Fruit fly (Drosophila melanogaster) whole organism, embryonic: Measurements from ENCODE around the gene Syt1.
A peak's percentile ranks its signal among the peaks of the same experiment; 100 is the strongest.

ENCODE experiments used
- Bteb2 ChIP-seq: fragments of 200-800 bp; sonication (Bioruptor generic); optimal IDR thresholded peaks from 2 replicates; lab custom pipeline; 2016; ENCODE audit warnings: missing biosample characterization, missing genetic modification characterization
- CG10274 ChIP-seq: fragments of 200-800 bp; sonication (Bioruptor generic); optimal IDR thresholded peaks from 3 replicates; lab custom pipeline; 2017; ENCODE audit warnings: missing biosample characterization, mild to moderate bottlenecking, missing genetic modification characterization
- CG10462 ChIP-seq: fragments of 200-800 bp; sonication (Bioruptor generic); optimal IDR thresholded peaks from 2 replicates; lab custom pipeline; 2016; ENCODE audit warnings: missing biosample characterization, missing genetic modification characterization
- CG11456 ChIP-seq: fragments of 200-800 bp; sonication (Bioruptor generic); IDR thresholded peaks from 3 replicates; pipeline ENCODE4 v1.3.6; 2022; ENCODE audit warnings: missing biosample characterization, missing genetic modification characterization
- CG14860 ChIP-seq: fragments of 200-800 bp; sonication (Bioruptor generic); IDR thresholded peaks from 3 replicates; pipeline ENCODE4 v1.3.6; 2022; ENCODE audit warnings: missing biosample characterization, missing genetic modification characterization; ENCODE audit not compliant: partially characterized antibody
- CG15011 ChIP-seq: fragments of 200-800 bp; sonication (Bioruptor generic); optimal IDR thresholded peaks from 3 replicates; lab custom pipeline; 2018; ENCODE audit warnings: missing biosample characterization, mild to moderate bottlenecking, missing genetic modification characterization
- CG15269 ChIP-seq: fragments of 200-800 bp; sonication (Bioruptor generic); optimal IDR thresholded peaks from 2 replicates; lab custom pipeline; 2018; ENCODE audit warnings: missing biosample characterization, mild to moderate bottlenecking, missing genetic modification characterization, moderate library complexity
- CG16863 ChIP-seq: fragments of 200-800 bp; sonication (Bioruptor generic); optimal IDR thresholded peaks from 3 replicates; lab custom pipeline; 2016; ENCODE audit warnings: missing biosample characterization, missing genetic modification characterization
- CG18011 ChIP-seq: fragments of 200-800 bp; sonication (Bioruptor generic); optimal IDR thresholded peaks from 2 replicates; lab custom pipeline; 2017; ENCODE audit warnings: missing biosample characterization, missing genetic modification characterization, mild to moderate bottlenecking, moderate library complexity, missing genotype
- CG2889 ChIP-seq: fragments of 200-800 bp; sonication (Bioruptor generic); IDR thresholded peaks from 3 replicates; pipeline ENCODE4 v1.3.6; 2022; ENCODE audit warnings: missing biosample characterization, missing genetic modification characterization
- CG3065 ChIP-seq: fragments of 200-800 bp; sonication (Bioruptor generic); optimal IDR thresholded peaks from 2 replicates; lab custom pipeline; 2016; ENCODE audit warnings: missing biosample characterization, missing genetic modification characterization
- CG5953 ChIP-seq: fragments of 200-800 bp; sonication (Bioruptor generic); IDR thresholded peaks from 2 replicates; pipeline ENCODE4 v1.3.6; 2022; ENCODE audit warnings: missing biosample characterization, missing genetic modification characterization
- CG6272 ChIP-seq: fragments of 200-800 bp; sonication (Bioruptor generic); IDR thresholded peaks from 2 replicates; pipeline ENCODE4 v1.3.6; 2022; ENCODE audit warnings: missing biosample characterization, missing genetic modification characterization
- CG7372 ChIP-seq: fragments of 200-800 bp; sonication (Bioruptor generic); IDR thresholded peaks from 2 replicates; pipeline ENCODE4 v1.3.6; 2022; ENCODE audit warnings: missing biosample characterization, missing genetic modification characterization
- CG8290 ChIP-seq, 3 experiments: fragments of 200-800 bp; sonication (Bioruptor generic); optimal IDR thresholded peaks; 2 replicates each; lab custom pipeline; 2016 to 2019; ENCODE audit warnings: missing biosample characterization in 3 of 3, missing genetic modification characterization in 3 of 3, mild to moderate bottlenecking in 2 of 3, moderate library complexity in 1 of 3
- Drgx ChIP-seq: fragments of 200-800 bp; sonication (Bioruptor generic); IDR thresholded peaks from 2 replicates; pipeline ENCODE4 v1.3.6; 2022; ENCODE audit warnings: missing biosample characterization, missing genetic modification characterization
- Elba2 ChIP-seq: fragments of 200-800 bp; sonication (Bioruptor generic); optimal IDR thresholded peaks from 3 replicates; lab custom pipeline; 2016; ENCODE audit warnings: missing biosample characterization, missing genetic modification characterization
- Hmx ChIP-seq: fragments of 200-800 bp; sonication (Bioruptor generic); optimal IDR thresholded peaks from 2 replicates; lab custom pipeline; 2016; ENCODE audit warnings: missing biosample characterization, missing genetic modification characterization
- Neu2 ChIP-seq: fragments of 200-800 bp; sonication (Bioruptor generic); optimal IDR thresholded peaks from 3 replicates; lab custom pipeline; 2016; ENCODE audit warnings: missing biosample characterization, missing genetic modification characterization, borderline replicate concordance
- Ptx1 ChIP-seq: fragments of 200-800 bp; sonication (Bioruptor generic); IDR thresholded peaks from 2 replicates; pipeline ENCODE4 v1.3.6; 2022; ENCODE audit warnings: missing biosample characterization, missing genetic modification characterization
- Rfx ChIP-seq: fragments of 200-800 bp; sonication (Bioruptor generic); IDR thresholded peaks from 2 replicates; pipeline ENCODE4 v1.3.6; 2022; ENCODE audit warnings: missing biosample characterization, missing genetic modification characterization
- Sox100B ChIP-seq: fragments of 200-800 bp; sonication (Bioruptor generic); optimal IDR thresholded peaks from 3 replicates; lab custom pipeline; 2018; ENCODE audit warnings: missing biosample characterization, mild to moderate bottlenecking, missing genetic modification characterization
- Stat92E ChIP-seq, 3 experiments: fragments of >200 bp in 2 of 3; fragments of 200-800 bp in 1 of 3; sonication (Bioruptor generic) in 1 of 3; optimal IDR thresholded peaks; 2 replicates each; lab custom pipeline; 2017 to 2019; ENCODE audit warnings: missing biosample characterization in 3 of 3, missing genetic modification characterization in 3 of 3, mild to moderate bottlenecking in 1 of 3, moderate library complexity in 1 of 3
- TFAM ChIP-seq: fragments of 200-800 bp; sonication (Bioruptor generic); optimal IDR thresholded peaks from 2 replicates; lab custom pipeline; 2017; ENCODE audit warnings: missing biosample characterization, missing genetic modification characterization, inconsistent platforms
- YL-1 ChIP-seq: fragments of 200-800 bp; sonication (Bioruptor generic); optimal IDR thresholded peaks from 3 replicates; lab custom pipeline; 2017; ENCODE audit warnings: missing biosample characterization, mild to moderate bottlenecking, missing genetic modification characterization
- aop ChIP-seq: fragments of 200-800 bp; sonication (Bioruptor generic); IDR thresholded peaks from 2 replicates; pipeline ENCODE4 v1.3.6; 2022; ENCODE audit warnings: missing biosample characterization, missing genetic modification characterization
- bab2 ChIP-seq: fragments of 200-800 bp; sonication (Bioruptor generic); optimal IDR thresholded peaks from 2 replicates; lab custom pipeline; 2016; ENCODE audit warnings: missing biosample characterization, missing genetic modification characterization
- cg ChIP-seq: fragments of 200-800 bp; sonication (Bioruptor generic); optimal IDR thresholded peaks from 3 replicates; lab custom pipeline; 2019; ENCODE audit warnings: missing biosample characterization, mild to moderate bottlenecking, missing genetic modification characterization, moderate library complexity
- chif ChIP-seq, 2 experiments: fragments of 200-800 bp; sonication (Bioruptor generic); optimal IDR thresholded peaks; 3 replicates each; lab custom pipeline; 2016; ENCODE audit warnings: missing biosample characterization in 2 of 2, missing genetic modification characterization in 2 of 2
- corto ChIP-seq: fragments of 200-800 bp; sonication (Bioruptor generic); optimal IDR thresholded peaks from 2 replicates; lab custom pipeline; 2016; ENCODE audit warnings: missing biosample characterization, mild to moderate bottlenecking, missing genetic modification characterization, moderate library complexity
- dysf ChIP-seq: fragments of 200-800 bp; sonication (Bioruptor generic); IDR thresholded peaks from 3 replicates; pipeline ENCODE4 v1.3.6; 2022; ENCODE audit warnings: missing biosample characterization, missing genetic modification characterization
- emc ChIP-seq: fragments of 200-800 bp; sonication (Bioruptor generic); optimal IDR thresholded peaks from 2 replicates; lab custom pipeline; 2016; ENCODE audit warnings: missing biosample characterization, missing genetic modification characterization
- gcm ChIP-seq: fragments of 200-800 bp; sonication (Bioruptor generic); optimal IDR thresholded peaks from 2 replicates; lab custom pipeline; 2019; ENCODE audit warnings: missing biosample characterization, mild to moderate bottlenecking, missing genetic modification characterization, moderate library complexity
- gfzf ChIP-seq: fragments of 200-800 bp; sonication (Bioruptor generic); optimal IDR thresholded peaks from 2 replicates; lab custom pipeline; 2016; ENCODE audit warnings: missing biosample characterization, mild to moderate bottlenecking, missing genetic modification characterization, moderate library complexity
- gt ChIP-seq: fragments of 200-800 bp; sonication (Bioruptor generic); IDR thresholded peaks from 2 replicates; pipeline ENCODE4 v1.3.6; 2022; ENCODE audit warnings: missing biosample characterization, missing genetic modification characterization
- h ChIP-seq: fragments of >200 bp; optimal IDR thresholded peaks from 2 replicates; lab custom pipeline; 2017
- lov ChIP-seq, 2 experiments: fragments of 200-800 bp in 1 of 2; fragments of >200 bp in 1 of 2; sonication (Bioruptor generic) in 1 of 2; IDR thresholded peaks in 1 of 2; optimal IDR thresholded peaks in 1 of 2; 2 replicates in 1 of 2; 3 replicates in 1 of 2; pipeline versions ENCODE4 v1.3.6 to Lab custom; 2017 to 2022; ENCODE audit warnings: missing biosample characterization in 1 of 2, missing genetic modification characterization in 1 of 2
- nmo ChIP-seq: fragments of 200-800 bp; sonication (Bioruptor generic); optimal IDR thresholded peaks from 2 replicates; lab custom pipeline; 2018; ENCODE audit warnings: missing biosample characterization, mild to moderate bottlenecking, missing genetic modification characterization, moderate library complexity
- onecut ChIP-seq: fragments of 200-800 bp; sonication (Bioruptor generic); IDR thresholded peaks from 2 replicates; pipeline ENCODE4 v1.3.6; 2022; ENCODE audit warnings: missing biosample characterization, missing genetic modification characterization
- psq ChIP-seq: fragments of 200-800 bp; sonication (Bioruptor generic); optimal IDR thresholded peaks from 2 replicates; lab custom pipeline; 2017; ENCODE audit warnings: missing biosample characterization, missing genetic modification characterization
- pum ChIP-seq: fragments of 200-800 bp; sonication (Bioruptor generic); optimal IDR thresholded peaks from 2 replicates; lab custom pipeline; 2016; ENCODE audit warnings: missing biosample characterization, missing genetic modification characterization
- sens-2 ChIP-seq: fragments of 200-800 bp; sonication (Bioruptor generic); IDR thresholded peaks from 2 replicates; pipeline ENCODE4 v1.3.6; 2022; ENCODE audit warnings: missing biosample characterization, missing genetic modification characterization
- seq ChIP-seq: fragments of 200-800 bp; sonication (Bioruptor generic); IDR thresholded peaks from 2 replicates; pipeline ENCODE4 v1.3.6; 2022; ENCODE audit warnings: missing biosample characterization, missing genetic modification characterization
- sima ChIP-seq: fragments of 200-800 bp; sonication (Bioruptor generic); optimal IDR thresholded peaks from 2 replicates; lab custom pipeline; 2016; ENCODE audit warnings: missing biosample characterization, missing genetic modification characterization
- sob ChIP-seq: fragments of 200-800 bp; sonication (Bioruptor generic); IDR thresholded peaks from 2 replicates; pipeline ENCODE4 v1.3.6; 2022; ENCODE audit warnings: missing biosample characterization, missing genetic modification characterization
- tin ChIP-seq: fragments of 200-800 bp; sonication (Bioruptor generic); optimal IDR thresholded peaks from 3 replicates; lab custom pipeline; 2016; ENCODE audit warnings: missing biosample characterization, missing genetic modification characterization
- tll ChIP-seq, 2 experiments: fragments of 200-800 bp in 1 of 2; fragments of >200 bp in 1 of 2; sonication (Bioruptor generic) in 1 of 2; optimal IDR thresholded peaks; 2 replicates each; lab custom pipeline; 2017 to 2019; ENCODE audit warnings: missing biosample characterization in 2 of 2, missing genetic modification characterization in 2 of 2, mild to moderate bottlenecking in 1 of 2, moderate library complexity in 1 of 2
- ttk ChIP-seq: fragments of 200-800 bp; sonication (Bioruptor generic); IDR thresholded peaks from 2 replicates; pipeline ENCODE4 v2.1.2; 2022; ENCODE audit warnings: missing biosample characterization, missing genetic modification characterization
- wdn ChIP-seq: fragments of 200-800 bp; sonication (Bioruptor generic); IDR thresholded peaks from 2 replicates; pipeline ENCODE4 v1.3.6; 2022; ENCODE audit warnings: missing biosample characterization, missing genetic modification characterization
- yki ChIP-seq: fragments of >200 bp; optimal IDR thresholded peaks from 3 replicates; lab custom pipeline; 2018

Gene Syt1

DNA sequence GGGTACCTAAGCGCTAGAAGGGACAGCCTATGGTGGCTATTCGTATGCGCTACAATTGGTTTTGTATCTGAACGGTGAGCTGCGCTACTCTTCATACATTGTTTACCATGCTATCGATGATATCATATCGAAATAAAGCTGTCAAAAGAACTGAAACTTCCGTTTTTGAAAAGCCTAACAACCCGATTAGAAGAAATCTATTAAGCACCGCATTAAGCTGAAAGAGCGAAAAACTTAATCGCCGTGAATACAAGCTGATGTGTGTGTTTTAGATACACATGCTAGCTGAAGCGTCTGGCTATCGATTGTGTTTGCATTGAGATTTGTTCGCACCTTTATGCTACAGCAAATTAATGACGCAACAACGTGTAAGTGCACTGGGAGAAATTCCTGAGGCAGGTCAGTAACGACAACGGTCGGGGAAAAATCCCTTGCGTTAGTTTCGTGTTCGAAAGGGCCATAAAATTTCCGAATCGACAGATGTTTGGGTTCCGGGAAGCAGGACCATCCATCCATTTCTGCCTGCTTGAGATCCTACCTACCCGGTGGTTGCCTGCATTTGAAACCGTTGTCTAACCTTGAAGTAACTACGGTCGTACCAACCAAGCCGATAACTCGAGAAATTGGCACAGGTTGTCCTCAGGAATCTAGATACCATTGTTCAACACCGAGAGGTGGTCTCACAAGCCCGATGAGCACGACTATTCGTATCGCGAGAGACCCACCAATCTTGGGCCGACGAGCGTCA, 49.3 kb downstream of the Syt1 start (continued):
- TF ChIP-seq wdn (no peak), CG16863 (GFP tag; lab: Kevin White, UChicago) (peak; percentile 51), h (lab: Kevin White, UChicago) (no peak), CG6272 (GFP tag; lab: Robert Waterston, UW) (peak; percentile 75), CG3065 (GFP tag; lab: Kevin White, UChicago) (peak; percentile 26), CG5953 (no peak), CG18011 (GFP tag; lab: Kevin White, UChicago) (peak; percentile 21), gfzf (no peak), tin (GFP tag; lab: Kevin White, UChicago) (peak; percentile 58), Drgx (GFP tag; lab: Robert Waterston, UW) (no peak), sens-2 (no peak), CG10274 (GFP tag; lab: Kevin White, UChicago) (peak; percentile 99), bab2 (GFP tag; lab: Kevin White, UChicago) (peak; percentile 82), onecut (GFP tag; lab: Robert Waterston, UW) (peak; percentile 70), gcm (GFP tag; lab: Kevin White, UChicago) (peak; percentile 34), aop (GFP tag; lab: Robert Waterston, UW) (no peak), Stat92E (GFP tag; optimal IDR thresholded peaks at IDR 0.05; lab: Kevin White, UChicago) (peak in 1 of 3 experiments; percentile 37), dysf (no peak), sima (GFP tag; lab: Kevin White, UChicago) (no peak), yki (lab: Kevin White, UChicago) (no peak), lov (optimal IDR thresholded peaks at IDR 0.05; lab: Kevin White, UChicago) (no peak), lov (GFP tag; IDR thresholded peaks at IDR 0.05; lab: Robert Waterston, UW) (no peak), gt (GFP tag; lab: Robert Waterston, UW) (no peak), ttk (no peak), Ptx1 (GFP tag; lab: Robert Waterston, UW) (no peak), pum (GFP tag; lab: Kevin White, UChicago) (peak; percentile 79), seq (GFP tag; lab: Robert Waterston, UW) (no peak), corto (GFP tag; lab: Kevin White, UChicago) (no peak), CG8290 (GFP tag; optimal IDR thresholded peaks at IDR 0.05; lab: Kevin White, UChicago) (peak; percentile 32), CG8290 (tag; optimal IDR thresholded peaks at IDR 0.05; lab: Kevin White, UChicago) (peak in 1 of 2 experiments; percentile 94), Sox100B (peak; percentile 81), Rfx (no peak), emc (GFP tag; lab: Kevin White, UChicago) (peak; percentile 62), YL-1 (GFP tag; lab: Kevin White, UChicago) (peak; percentile 51), CG11456 (no peak), CG14860 (GFP tag; lab: Robert Waterston, UW) (no peak), sob (GFP tag; lab: Robert Waterston, UW) (no peak), Neu2 (GFP tag; lab: Kevin White, UChicago) (peak; percentile 0), TFAM (no peak), CG2889 (GFP tag; lab: Robert Waterston, UW) (no peak), CG7372 (GFP tag; lab: Robert Waterston, UW) (no peak), CG15011 (GFP tag; lab: Kevin White, UChicago) (peak; percentile 71), chif (GFP tag; optimal IDR thresholded peaks at IDR 0.05; lab: Kevin White, UChicago) (peak; percentile 17 to 76), Elba2 (GFP tag; lab: Kevin White, UChicago) (no peak), cg (GFP tag; lab: Kevin White, UChicago) (no peak), psq (peak; percentile 33), tll (GFP tag; optimal IDR thresholded peaks at IDR 0.05; lab: Kevin White, UChicago) (peak in 1 of 2 experiments; percentile 1), CG10462 (GFP tag; lab: Kevin White, UChicago) (peak; percentile 48), Bteb2 (GFP tag; lab: Kevin White, UChicago) (peak; percentile 73), Hmx (GFP tag; lab: Kevin White, UChicago) (peak; percentile 16), CG15269 (tag; lab: Kevin White, UChicago) (peak; percentile 89), nmo (GFP tag; lab: Kevin White, UChicago) (peak; percentile 85)
